Worm (Caenorhabditis elegans) whole organism, L4/young adult: ENCODE measurements around the gene K08B5.2.

Experiments used
- W03F9.2 ChIP-seq: fragments of 150-350 bp; optimal IDR thresholded peaks from 2 replicates; lab custom pipeline; 2014; ENCODE audit warnings: missing biosample characterization, missing genetic modification characterization
- dao-5 ChIP-seq: sonication (generic microtip); optimal IDR thresholded peaks from 2 replicates; lab custom pipeline; 2016; ENCODE audit warnings: missing genotype, missing genetic modification characterization, moderate library complexity, missing compliant biosample characterization
- him-1 ChIP-seq: sonication (generic microtip); optimal IDR thresholded peaks from 2 replicates; lab custom pipeline; 2016; ENCODE audit warnings: missing genotype, missing genetic modification reagents, missing genetic modification characterization, missing compliant biosample characterization

ce11 chrX:16524310-16524709 lies 29.4 kb downstream of the K08B5.2 start:
- TF ChIP-seq W03F9.2 (tag; lab: Kevin White, UChicago) (no peak), dao-5 (tag; lab: Kevin White, UChicago) (no peak), him-1 (tag; lab: Kevin White, UChicago) (no peak)
